Fruit fly (Drosophila melanogaster): ENCODE data around the gene BRWD3.

BRWD3 gene

dm6 chr3R:24368064-24368463, 49.3 kb downstream of the BRWD3 start, which contains the start of the genes CG42812 and CG33341:
TSS of gene CG42812 (minus strand) at chr3R:24368164.
TSS of gene CG33341 (plus strand) at chr3R:24368358.
- TF ChIP-seq CG8301 (tag; optimal IDR thresholded peaks at IDR 0.05) (no peak), CG4496 (GFP tag; IDR thresholded peaks at IDR 0.05) (no peak), CG10348 (GFP tag; IDR thresholded peaks at IDR 0.05) (no peak), CG9948 (tag; optimal IDR thresholded peaks at IDR 0.05) (no peak), Pif1B (GFP tag; optimal IDR thresholded peaks at IDR 0.05) (no peak), CG14655 (GFP tag; optimal IDR thresholded peaks at IDR 0.05) (no peak), Snoo (tag; optimal IDR thresholded peaks at IDR 0.05) (no peak), rn (GFP tag; IDR thresholded peaks at IDR 0.05) (no peak)

dm6 chr3R:24369268-24369667, 50.5 kb downstream of the BRWD3 start, which contains the start of gene CG13614:
TSS of gene CG13614 (plus strand) at chr3R:24369568.
- TF ChIP-seq rn (GFP tag; IDR thresholded peaks at IDR 0.05): no peak
- TF ChIP-seq CG15710 (tag; optimal IDR thresholded peaks at IDR 0.05): no peak
- TF ChIP-seq CG34367 (tag; optimal IDR thresholded peaks at IDR 0.05): no peak
- TF ChIP-seq CG8301 (tag; optimal IDR thresholded peaks at IDR 0.05): no peak

- TF ChIP-seq CG14655 (GFP tag; optimal IDR thresholded peaks at IDR 0.05) (no peak), fd96Ca (GFP tag; IDR thresholded peaks at IDR 0.05) (no peak), CG4496 (GFP tag; IDR thresholded peaks at IDR 0.05) (no peak), CG34367 (tag; optimal IDR thresholded peaks at IDR 0.05) (no peak), gl (tag; optimal IDR thresholded peaks at IDR 0.05) (no peak), EcR (GFP tag; optimal IDR thresholded peaks at IDR 0.05) (no peak), rn (GFP tag; IDR thresholded peaks at IDR 0.05) (no peak), CG17806 (tag; optimal IDR thresholded peaks at IDR 0.05) (no peak), Pif1A (GFP tag; optimal IDR thresholded peaks at IDR 0.05) (no peak), D1 (tag; optimal IDR thresholded peaks at IDR 0.05) (no peak), Pif1B (GFP tag; optimal IDR thresholded peaks at IDR 0.05) (no peak), Snoo (tag; optimal IDR thresholded peaks at IDR 0.05) (no peak), CG32121 (GFP tag; IDR thresholded peaks at IDR 0.05) (no peak), CG13204 (GFP tag; optimal IDR thresholded peaks at IDR 0.05) (no peak), CG8301 (tag; optimal IDR thresholded peaks at IDR 0.05) (no peak), Ets98B (GFP tag; IDR thresholded peaks at IDR 0.05) (no peak)
These were observed 53.9 kb downstream of the BRWD3 start, which contains the start of gene CG17782 for dm6 chr3R:24372662-24373061. TSS of gene CG17782 (minus strand) at chr3R:24372762.

dm6 chr3R:24375561-24375960, 56.8 kb downstream of the BRWD3 start, which contains the start of gene CG17781:
TSS of gene CG17781 (minus strand) at chr3R:24375661.
- no peak for TF ChIP-seq D1 (tag; optimal IDR thresholded peaks at IDR 0.05)
- TF ChIP-seq CG9948 (tag; optimal IDR thresholded peaks at IDR 0.05): no peak
- TF ChIP-seq Ets98B (GFP tag; IDR thresholded peaks at IDR 0.05): no peak
- no peak for TF ChIP-seq CG17806 (tag; optimal IDR thresholded peaks at IDR 0.05)
- no peak for TF ChIP-seq Snoo (tag; optimal IDR thresholded peaks at IDR 0.05)
- no peak for TF ChIP-seq CG8301 (tag; optimal IDR thresholded peaks at IDR 0.05)
- TF ChIP-seq CG14655 (GFP tag; optimal IDR thresholded peaks at IDR 0.05): no peak
- TF ChIP-seq gl (tag; optimal IDR thresholded peaks at IDR 0.05): no peak
- no peak for TF ChIP-seq rn (GFP tag; IDR thresholded peaks at IDR 0.05)
- TF ChIP-seq CG15710 (tag; optimal IDR thresholded peaks at IDR 0.05): no peak
- TF ChIP-seq fd96Ca (GFP tag; IDR thresholded peaks at IDR 0.05): no peak
- TF ChIP-seq CG12605 (GFP tag; IDR thresholded peaks at IDR 0.05): no peak
- no peak for TF ChIP-seq Pif1B (GFP tag; optimal IDR thresholded peaks at IDR 0.05)
- TF ChIP-seq CG8159 (tag; optimal IDR thresholded peaks at IDR 0.05): no peak
- TF ChIP-seq Pif1A (GFP tag; optimal IDR thresholded peaks at IDR 0.05): no peak
- no peak for TF ChIP-seq CG32121 (GFP tag; IDR thresholded peaks at IDR 0.05)
- TF ChIP-seq EcR (GFP tag; optimal IDR thresholded peaks at IDR 0.05): no peak
- TF ChIP-seq CG4496 (GFP tag; IDR thresholded peaks at IDR 0.05): no peak
- TF ChIP-seq CG34367 (tag; optimal IDR thresholded peaks at IDR 0.05): no peak

dm6 chr3R:24376565-24376964, 57.8 kb downstream of the BRWD3 start, which contains the start of gene CG33342:
TSS of gene CG33342 (plus strand) at chr3R:24376865.
- no peak for TF ChIP-seq CG13204 (GFP tag; optimal IDR thresholded peaks at IDR 0.05)
- no peak for TF ChIP-seq EcR (GFP tag; optimal IDR thresholded peaks at IDR 0.05)
- TF ChIP-seq CG14655 (GFP tag; optimal IDR thresholded peaks at IDR 0.05): no peak
- no peak for TF ChIP-seq Pif1B (GFP tag; optimal IDR thresholded peaks at IDR 0.05)
- TF ChIP-seq CG8301 (tag; optimal IDR thresholded peaks at IDR 0.05): no peak
- no peak for TF ChIP-seq Snoo (tag; optimal IDR thresholded peaks at IDR 0.05)
- no peak for TF ChIP-seq CG32121 (GFP tag; IDR thresholded peaks at IDR 0.05)
- TF ChIP-seq CG15710 (tag; optimal IDR thresholded peaks at IDR 0.05): no peak
- no peak for TF ChIP-seq fd96Ca (GFP tag; IDR thresholded peaks at IDR 0.05)
- TF ChIP-seq D1 (tag; optimal IDR thresholded peaks at IDR 0.05): no peak
- TF ChIP-seq CG12605 (GFP tag; IDR thresholded peaks at IDR 0.05): no peak
- no peak for TF ChIP-seq CG34367 (tag; optimal IDR thresholded peaks at IDR 0.05)
- TF ChIP-seq CG8159 (tag; optimal IDR thresholded peaks at IDR 0.05): no peak
- TF ChIP-seq CG4496 (GFP tag; IDR thresholded peaks at IDR 0.05): no peak
- no peak for TF ChIP-seq Ets98B (GFP tag; IDR thresholded peaks at IDR 0.05)
- no peak for TF ChIP-seq gl (tag; optimal IDR thresholded peaks at IDR 0.05)

Data from whole organism, pupa.